Worm (Caenorhabditis elegans) whole organism, L2 larva: ENCODE results near the gene F56B3.2.
"Not testable (repeated sequence)": the region's sequence is repeated elsewhere in the genome, so short reads cannot be mapped to it uniquely, and the experiment has no call there.

Experiments
- C34F6.9 ChIP-seq: fragments of 150-350 bp; optimal IDR thresholded peaks from 2 replicates; lab custom pipeline; 2014; ENCODE audit warnings: missing biosample characterization, missing genetic modification characterization
- F13H6.1 ChIP-seq: sonication (generic microtip); optimal IDR thresholded peaks from 2 replicates; lab custom pipeline; 2016; ENCODE audit warnings: missing genetic modification characterization, missing compliant biosample characterization
- R02D3.7 ChIP-seq: fragments of 150-350 bp; optimal IDR thresholded peaks from 2 replicates; lab custom pipeline; 2014; ENCODE audit warnings: missing biosample characterization, missing genetic modification characterization
- ama-1 ChIP-seq: fragments of 150-350 bp; optimal IDR thresholded peaks from 2 replicates; lab custom pipeline; 2018; ENCODE audit warnings: inconsistent platforms
- ceh-16 ChIP-seq: fragments of 150-350 bp; optimal IDR thresholded peaks from 2 replicates; lab custom pipeline; 2014; ENCODE audit warnings: missing biosample characterization, missing genetic modification characterization
- fos-1 ChIP-seq: fragments of 150-350 bp; optimal IDR thresholded peaks from 2 replicates; lab custom pipeline; 2014; ENCODE audit warnings: missing biosample characterization, missing genetic modification characterization
- nhr-10 ChIP-seq: sonication (generic microtip); optimal IDR thresholded peaks from 2 replicates; lab custom pipeline; 2017; ENCODE audit warnings: missing biosample characterization, missing genetic modification characterization
- nhr-12 ChIP-seq: fragments of 150-350 bp; optimal IDR thresholded peaks from 2 replicates; lab custom pipeline; 2014; ENCODE audit warnings: missing biosample characterization, missing genetic modification characterization
- nhr-237 ChIP-seq: fragments of 150-350 bp; optimal IDR thresholded peaks from 2 replicates; lab custom pipeline; 2014; ENCODE audit warnings: missing biosample characterization, missing genetic modification characterization
- snpc-4 ChIP-seq: fragments of 150-350 bp; optimal IDR thresholded peaks from 2 replicates; lab custom pipeline; 2014; ENCODE audit warnings: missing biosample characterization, missing genetic modification characterization
- ztf-4 ChIP-seq: fragments of 150-350 bp; optimal IDR thresholded peaks from 2 replicates; lab custom pipeline; 2014; ENCODE audit warnings: missing biosample characterization, missing genetic modification characterization

- not testable (repeated sequence) for TF ChIP-seq fos-1; ama-1 (lab: Kevin White, UChicago); nhr-237 (tag; lab: Kevin White, UChicago); ztf-4 (tag; lab: Kevin White, UChicago); ceh-16 (tag; lab: Kevin White, UChicago); R02D3.7 (tag; lab: Kevin White, UChicago); nhr-12 (tag; lab: Kevin White, UChicago); snpc-4 (tag; lab: Kevin White, UChicago); F13H6.1 (tag; lab: Kevin White, UChicago); C34F6.9 (tag; lab: Kevin White, UChicago); nhr-10 (tag; lab: Kevin White, UChicago)
Observed at ce11 chrIV:771061-771460, 2.7 kb upstream of the F56B3.2 start, which contains the start of gene F56B3.9.
